Worm (Caenorhabditis elegans) whole organism, mixed stage, embryonic: Measurements from ENCODE around the gene F11G11.14.
"Not testable (repeated sequence)": the region's sequence is repeated elsewhere in the genome, so short reads cannot be mapped to it uniquely, and the experiment has no call there.

Experiments used
- bed-3 ChIP-seq: fragments of 200-800 bp; sonication (Bioruptor generic); optimal IDR thresholded peaks from 3 replicates; lab custom pipeline; 2018; ENCODE audit warnings: mild to moderate bottlenecking, missing genetic modification characterization, moderate library complexity, missing compliant biosample characterization
- blmp-1 ChIP-seq: fragments of 150-350 bp; optimal IDR thresholded peaks from 2 replicates; lab custom pipeline; 2014; ENCODE audit warnings: missing biosample characterization, missing genetic modification characterization
- ceh-39 ChIP-seq: fragments of 150-350 bp; optimal IDR thresholded peaks from 2 replicates; lab custom pipeline; 2014; ENCODE audit warnings: missing biosample characterization, missing genetic modification characterization
- ceh-43 ChIP-seq: fragments of 200-800 bp; sonication (Bioruptor generic); optimal IDR thresholded peaks from 2 replicates; lab custom pipeline; 2018; ENCODE audit warnings: mild to moderate bottlenecking, missing genetic modification characterization, moderate library complexity, missing compliant biosample characterization
- ceh-83 ChIP-seq: fragments of 200-800 bp; sonication (Bioruptor generic); optimal IDR thresholded peaks from 2 replicates; lab custom pipeline; 2018; ENCODE audit warnings: mild to moderate bottlenecking, missing genetic modification characterization, missing compliant biosample characterization
- ces-1 ChIP-seq: fragments of 150-350 bp; optimal IDR thresholded peaks from 2 replicates; lab custom pipeline; 2014; ENCODE audit warnings: missing biosample characterization, missing genetic modification reagents, missing genetic modification characterization
- cnd-1 ChIP-seq: fragments of 200-800 bp; sonication (Bioruptor generic); optimal IDR thresholded peaks from 2 replicates; lab custom pipeline; 2018; ENCODE audit warnings: mild to moderate bottlenecking, missing genetic modification characterization, missing compliant biosample characterization
- drap-1 ChIP-seq: fragments of 200-800 bp; sonication (Bioruptor generic); optimal IDR thresholded peaks from 3 replicates; lab custom pipeline; 2018; ENCODE audit warnings: mild to moderate bottlenecking, missing genetic modification characterization, missing compliant biosample characterization
- elt-1 ChIP-seq: sonication (generic microtip); optimal IDR thresholded peaks from 2 replicates; lab custom pipeline; 2017; ENCODE audit warnings: missing genetic modification characterization, mild to moderate bottlenecking, missing compliant biosample characterization, antibody characterized with exemption, moderate library complexity, borderline replicate concordance; ENCODE audit not compliant: insufficient read depth
- elt-3 ChIP-seq: fragments of 150-350 bp; optimal IDR thresholded peaks from 2 replicates; lab custom pipeline; 2014; ENCODE audit warnings: missing biosample characterization, missing genetic modification characterization
- ham-2 ChIP-seq: fragments of 200-800 bp; sonication (Bioruptor generic); optimal IDR thresholded peaks from 2 replicates; lab custom pipeline; 2018; ENCODE audit warnings: mild to moderate bottlenecking, missing genetic modification characterization, missing compliant biosample characterization
- lin-13 ChIP-seq: fragments of 150-350 bp; optimal IDR thresholded peaks from 2 replicates; lab custom pipeline; 2014; ENCODE audit warnings: missing biosample characterization, missing genetic modification characterization
- lin-32 ChIP-seq: fragments of 200-800 bp; sonication (Bioruptor generic); optimal IDR thresholded peaks from 2 replicates; lab custom pipeline; 2018; ENCODE audit warnings: mild to moderate bottlenecking, missing genetic modification characterization, missing compliant biosample characterization
- lsy-2 ChIP-seq: fragments of 150-350 bp; optimal IDR thresholded peaks from 2 replicates; lab custom pipeline; 2014; ENCODE audit warnings: missing biosample characterization, missing genetic modification characterization
- mab-5 ChIP-seq: fragments of 150-350 bp; optimal IDR thresholded peaks from 2 replicates; lab custom pipeline; 2014; ENCODE audit warnings: missing biosample characterization, missing genetic modification characterization
- mep-1 ChIP-seq: fragments of 150-350 bp; optimal IDR thresholded peaks from 2 replicates; lab custom pipeline; 2017; ENCODE audit warnings: missing biosample characterization, missing genetic modification reagents, missing genetic modification characterization, inconsistent platforms
- mls-2 ChIP-seq: sonication (generic microtip); optimal IDR thresholded peaks from 2 replicates; lab custom pipeline; 2016; ENCODE audit warnings: mild to moderate bottlenecking, missing genetic modification characterization, moderate library complexity, missing compliant biosample characterization
- nhr-12 ChIP-seq: fragments of 150-350 bp; optimal IDR thresholded peaks from 2 replicates; lab custom pipeline; 2014; ENCODE audit warnings: missing biosample characterization, missing genetic modification characterization
- nhr-2 ChIP-seq: fragments of 150-350 bp; optimal IDR thresholded peaks from 2 replicates; lab custom pipeline; 2014; ENCODE audit warnings: missing biosample characterization, missing genetic modification characterization
- nhr-237 ChIP-seq: fragments of 150-350 bp; optimal IDR thresholded peaks from 2 replicates; lab custom pipeline; 2014; ENCODE audit warnings: missing biosample characterization, missing genetic modification characterization
- nhr-28 ChIP-seq: fragments of 150-350 bp; optimal IDR thresholded peaks from 2 replicates; lab custom pipeline; 2014; ENCODE audit warnings: missing biosample characterization, missing genetic modification characterization
- nhr-76 ChIP-seq: sonication (generic microtip); optimal IDR thresholded peaks from 2 replicates; lab custom pipeline; 2017; ENCODE audit warnings: missing biosample characterization, missing genetic modification characterization
- pha-4 ChIP-seq: fragments of 150-350 bp; optimal IDR thresholded peaks from 2 replicates; lab custom pipeline; 2018; ENCODE audit warnings: missing biosample characterization, missing genetic modification reagents, missing genetic modification characterization
- sem-2 ChIP-seq: fragments of 200-800 bp; sonication (Bioruptor generic); optimal IDR thresholded peaks from 2 replicates; lab custom pipeline; 2018; ENCODE audit warnings: mild to moderate bottlenecking, missing genetic modification characterization, missing compliant biosample characterization
- sptf-1 ChIP-seq: sonication (generic microtip); optimal IDR thresholded peaks from 2 replicates; lab custom pipeline; 2017; ENCODE audit warnings: mild to moderate bottlenecking, missing genetic modification characterization, moderate library complexity, missing compliant biosample characterization
- tbx-8 ChIP-seq: fragments of 200-800 bp; sonication (Bioruptor generic); optimal IDR thresholded peaks from 2 replicates; lab custom pipeline; 2018; ENCODE audit warnings: mild to moderate bottlenecking, missing genetic modification characterization, moderate library complexity, missing compliant biosample characterization
- unc-120 ChIP-seq: sonication (generic microtip); optimal IDR thresholded peaks from 2 replicates; lab custom pipeline; 2017; ENCODE audit warnings: missing genetic modification characterization, missing compliant biosample characterization; ENCODE audit not compliant: poor library complexity, severe bottlenecking
- unc-39 ChIP-seq: fragments of 150-350 bp; optimal IDR thresholded peaks from 2 replicates; lab custom pipeline; 2014; ENCODE audit warnings: missing biosample characterization, missing genetic modification characterization
- unc-62 ChIP-seq: fragments of 150-350 bp; optimal IDR thresholded peaks from 2 replicates; lab custom pipeline; 2014; ENCODE audit warnings: missing biosample characterization, missing genetic modification reagents, missing genetic modification characterization
- zip-8 ChIP-seq: fragments of 150-350 bp; optimal IDR thresholded peaks from 2 replicates; lab custom pipeline; 2014; ENCODE audit warnings: missing biosample characterization, missing genetic modification characterization
- ztf-11 ChIP-seq: fragments of 150-350 bp; optimal IDR thresholded peaks from 2 replicates; lab custom pipeline; 2014; ENCODE audit warnings: missing biosample characterization, missing genetic modification characterization

The F11G11.14 gene

ce11 chrII:4863357-4863756, at the start of gene F11G11.14, which contains the start of gene mpst-4:
Gene F11G11.14, plus strand, starts transcription at chrII:4863681.
Gene mpst-4, minus strand, starts transcription at chrII:4863457.
- TF ChIP-seq lsy-2 (tag; lab: Kevin White, UChicago) (no peak), ceh-39 (tag; lab: Kevin White, UChicago) (no peak), zip-8 (tag; lab: Kevin White, UChicago) (no peak), tbx-8 (GFP tag; lab: Kevin White, UChicago) (no peak), drap-1 (GFP tag; lab: Kevin White, UChicago) (no peak), pha-4 (tag; lab: Kevin White, UChicago) (no peak), nhr-76 (no peak), mep-1 (tag; lab: Kevin White, UChicago) (no peak), ham-2 (GFP tag; lab: Kevin White, UChicago) (no peak), ceh-83 (GFP tag; lab: Kevin White, UChicago) (no peak), nhr-237 (tag; lab: Kevin White, UChicago) (no peak), sptf-1 (tag; lab: Kevin White, UChicago) (no peak), elt-3 (no peak), ztf-11 (tag; lab: Kevin White, UChicago) (no peak), unc-120 (tag; lab: Kevin White, UChicago) (no peak), bed-3 (GFP tag; lab: Kevin White, UChicago) (no peak)
- TF ChIP-seq, all 35 proteins: peak for 0

DNA sequence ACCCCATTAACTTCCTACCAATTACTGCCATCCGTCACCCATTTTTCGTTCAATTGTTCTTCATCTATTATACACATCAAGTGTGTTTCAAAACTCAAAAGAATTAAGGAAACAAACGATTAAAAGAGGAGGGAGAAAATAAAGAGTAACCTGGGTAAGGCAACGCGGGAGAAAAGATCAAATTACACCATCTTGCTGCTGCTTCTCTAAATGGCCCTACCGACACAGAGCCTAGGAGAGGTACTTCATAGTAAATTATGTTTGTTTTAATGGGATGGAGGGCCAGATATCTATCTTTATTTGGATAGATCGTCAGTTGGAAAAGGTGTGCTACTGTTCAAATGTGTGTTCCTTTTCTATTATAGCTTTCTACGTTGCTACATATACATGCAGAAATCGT, 48.1 kb upstream of the F11G11.14 start:
- no peak for TF ChIP-seq zip-8 (tag; lab: Kevin White, UChicago)
- TF ChIP-seq cnd-1 (tag; lab: Kevin White, UChicago) = no peak
- no peak for TF ChIP-seq ces-1 (GFP tag; lab: Kevin White, UChicago)
- no peak for TF ChIP-seq ceh-43 (GFP tag; lab: Kevin White, UChicago)
- TF ChIP-seq nhr-12 = no peak
- TF ChIP-seq lin-13 = no peak
- TF ChIP-seq ham-2 (GFP tag; lab: Kevin White, UChicago) = no peak
- no peak for TF ChIP-seq mab-5

- TF ChIP-seq drap-1 (GFP tag; lab: Kevin White, UChicago) (no peak), nhr-237 (tag; lab: Kevin White, UChicago) (no peak), mab-5 (no peak), elt-1 (tag; lab: Kevin White, UChicago) (no peak), elt-3 (no peak), nhr-28 (tag; lab: Kevin White, UChicago) (no peak), sem-2 (GFP tag; lab: Kevin White, UChicago) (no peak), ceh-39 (tag; lab: Kevin White, UChicago) (no peak), mls-2 (no peak), ztf-11 (tag; lab: Kevin White, UChicago) (no peak), mep-1 (tag; lab: Kevin White, UChicago) (no peak), lin-32 (GFP tag; lab: Kevin White, UChicago) (no peak)
Measured at ce11 chrII:4818780-4819179, 44.7 kb upstream of the F11G11.14 start.

- peak; percentile 69 for TF ChIP-seq blmp-1 (tag; lab: Kevin White, UChicago)
- TF ChIP-seq nhr-28 (tag; lab: Kevin White, UChicago) = no peak
Measured at ce11 chrII:4821739-4822138, 41.7 kb upstream of the F11G11.14 start, which contains the start of gene lact-5. Gene lact-5, minus strand, starts transcription at chrII:4821739.

DNA sequence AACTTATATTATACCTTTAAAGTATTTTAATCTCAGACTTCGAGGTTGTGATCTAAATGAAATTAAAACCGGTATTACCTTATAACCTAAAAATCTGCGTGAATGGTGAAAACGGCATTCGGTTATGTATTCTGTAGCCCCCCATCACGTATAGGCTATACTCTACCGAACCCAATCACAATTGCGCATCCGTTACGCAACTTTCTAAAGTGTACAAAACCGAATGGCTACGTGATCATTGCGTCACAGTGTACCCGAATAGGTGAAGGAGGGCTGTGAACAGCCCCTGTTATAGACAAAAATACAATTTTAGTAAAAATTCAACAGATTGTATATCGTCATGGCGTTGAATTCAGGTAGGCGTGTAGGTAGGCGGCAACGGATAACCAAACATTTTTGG, 40.9 kb upstream of the F11G11.14 start:
- no peak for TF ChIP-seq unc-120 (tag; lab: Kevin White, UChicago)
- peak; percentile 96 for TF ChIP-seq zip-8 (tag; lab: Kevin White, UChicago)
- no peak for TF ChIP-seq mls-2
- no peak for TF ChIP-seq unc-39 (tag; lab: Kevin White, UChicago)
- TF ChIP-seq nhr-2 = peak; percentile 70
- TF ChIP-seq sptf-1 (tag; lab: Kevin White, UChicago) = no peak
- no peak for TF ChIP-seq cnd-1 (tag; lab: Kevin White, UChicago)
- TF ChIP-seq, all 35 proteins: peak for 2

DNA sequence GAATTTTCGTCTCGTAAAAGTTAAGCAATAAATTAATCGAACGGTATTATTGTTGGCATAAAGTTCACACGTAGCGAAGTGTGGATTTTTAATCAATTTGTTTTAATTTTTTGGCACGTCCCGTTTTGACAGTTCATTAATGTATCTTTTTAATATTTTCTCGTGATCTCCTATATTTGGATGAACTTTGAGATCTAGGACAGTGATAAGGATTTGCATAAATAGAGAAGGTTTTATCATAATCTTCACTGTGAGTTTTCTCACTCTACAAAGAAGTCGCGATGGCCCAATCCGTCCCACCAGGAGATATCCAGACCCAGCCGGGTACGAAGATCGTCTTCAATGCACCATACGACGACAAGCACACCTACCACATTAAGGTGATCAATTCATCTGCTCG, 38.3 kb upstream of the F11G11.14 start, which contains the start of the genes C33F10.8 and msp-40:
TSS of gene C33F10.8 (minus strand) at position 101 of the 400 bp plus-strand sequence.
TSS of gene msp-40 (plus strand) at position 282 of the 400 bp plus-strand sequence.
- TF ChIP-seq unc-62 (GFP tag; lab: Kevin White, UChicago); nhr-76; pha-4 (tag; lab: Kevin White, UChicago): not testable (repeated sequence)
